Fruit fly (Drosophila melanogaster): ENCODE measurements around the gene nmd.

The nmd gene

DNA sequence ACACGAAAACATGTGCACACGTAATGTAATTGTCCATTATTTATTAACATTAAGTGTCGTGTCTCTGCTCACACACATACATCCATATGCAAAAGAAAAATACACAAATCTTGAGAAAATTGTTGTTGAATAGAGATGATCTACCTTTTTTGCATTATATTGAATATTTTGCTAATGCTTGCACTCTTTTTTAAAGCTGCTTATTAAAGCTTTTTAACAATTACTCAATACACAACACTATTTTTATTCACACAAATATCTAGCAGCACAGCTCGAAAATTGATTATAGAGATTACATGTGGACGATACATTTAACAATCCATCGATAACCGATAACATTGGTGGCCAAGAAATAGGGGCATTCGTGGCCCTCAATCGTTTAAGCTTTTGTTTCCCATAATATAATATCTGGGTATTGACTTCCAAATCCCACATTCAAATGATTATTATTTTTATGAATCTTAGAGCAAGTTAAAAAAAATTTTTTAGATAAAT, 11.6 kb downstream of the nmd start, which contains the start of gene Ufd4 (continued):
- peak; percentile 41 for TF ChIP-seq CG6254 (GFP tag; optimal IDR thresholded peaks at IDR 0.05)
- no peak for TF ChIP-seq prd (optimal IDR thresholded peaks at IDR 0.05)
- TF ChIP-seq prd (GFP tag; IDR thresholded peaks at IDR 0.05): peak; percentile 75; the same call in 2 of the 3 replicates
- peak; percentile 29 for TF ChIP-seq Six4 (GFP tag; optimal IDR thresholded peaks at IDR 0.05)
- no peak for TF ChIP-seq Dek (tag; optimal IDR thresholded peaks at IDR 0.05)
- TF ChIP-seq hth (optimal IDR thresholded peaks at IDR 0.05): no peak
- TF ChIP-seq lov (optimal IDR thresholded peaks at IDR 0.05): no peak
- no peak; the same call in 2 of the 3 replicates for TF ChIP-seq lov (GFP tag; IDR thresholded peaks at IDR 0.05)
- TF ChIP-seq Chrac-16 (GFP tag; optimal IDR thresholded peaks at IDR 0.05): peak; percentile 55
- TF ChIP-seq CG8359 (GFP tag; optimal IDR thresholded peaks at IDR 0.05; ENCODE audit: borderline replicate concordance): no peak
- TF ChIP-seq CG11085 (GFP tag; IDR thresholded peaks at IDR 0.05): no peak
- no peak for TF ChIP-seq ATbp (GFP tag; optimal IDR thresholded peaks at IDR 0.05)
- no peak; the same call in 1 of the 2 replicates for TF ChIP-seq ato (GFP tag; IDR thresholded peaks at IDR 0.05; ENCODE audit: partially characterized antibody)
- TF ChIP-seq HmgD (GFP tag; optimal IDR thresholded peaks at IDR 0.05): no peak
- no peak for TF ChIP-seq sima (GFP tag; optimal IDR thresholded peaks at IDR 0.05)
- TF ChIP-seq disco-r (GFP tag; optimal IDR thresholded peaks at IDR 0.05): no peak
- TF ChIP-seq Bdp1 (GFP tag; optimal IDR thresholded peaks at IDR 0.05): no peak
- peak; percentile 36; the same call in 1 of the 2 replicates for TF ChIP-seq sob (GFP tag; IDR thresholded peaks at IDR 0.05)
- TF ChIP-seq en (GFP tag; optimal IDR thresholded peaks at IDR 0.05): no peak
- peak; percentile 63; the same call in 2 of the 3 replicates for TF ChIP-seq CG11695 (GFP tag; IDR thresholded peaks at IDR 0.05)
- TF ChIP-seq HLHmδ (GFP tag; optimal IDR thresholded peaks at IDR 0.05): no peak
- no peak for TF ChIP-seq da (GFP tag; optimal IDR thresholded peaks at IDR 0.05)
- TF ChIP-seq Asciz (GFP tag; optimal IDR thresholded peaks at IDR 0.05): no peak
- peak; percentile 19 for TF ChIP-seq CG18619 (GFP tag; optimal IDR thresholded peaks at IDR 0.05)
- no peak for TF ChIP-seq CG7839 (tag; optimal IDR thresholded peaks at IDR 0.05)
- no peak for TF ChIP-seq CG4282 (GFP tag; optimal IDR thresholded peaks at IDR 0.05)
- no peak for TF ChIP-seq mirr (GFP tag; optimal IDR thresholded peaks at IDR 0.05)
- peak; percentile 27 for TF ChIP-seq Atf-2 (GFP tag; optimal IDR thresholded peaks at IDR 0.05)
- TF ChIP-seq CG3281 (GFP tag; optimal IDR thresholded peaks at IDR 0.05): no peak
- TF ChIP-seq sr (GFP tag; IDR thresholded peaks at IDR 0.05): no peak
- peak; percentile 16 for TF ChIP-seq NK7.1 (GFP tag; optimal IDR thresholded peaks at IDR 0.05)
- TF ChIP-seq CG2678 (tag; optimal IDR thresholded peaks at IDR 0.05): no peak
- peak; percentile 7 for TF ChIP-seq CG12942 (GFP tag; optimal IDR thresholded peaks at IDR 0.05)
- TF ChIP-seq Bgb (GFP tag; IDR thresholded peaks at IDR 0.05; ENCODE audit: partially characterized antibody): peak; percentile 32; the same call in 1 of the 2 replicates
- no peak for TF ChIP-seq nerfin-2 (GFP tag; IDR thresholded peaks at IDR 0.05; ENCODE audit: partially characterized antibody)
- TF ChIP-seq CG12219 (GFP tag; optimal IDR thresholded peaks at IDR 0.05): no peak
- peak; percentile 60; the same call in 1 of the 2 replicates for TF ChIP-seq CG13287 (GFP tag; IDR thresholded peaks at IDR 0.05; ENCODE audit: partially characterized antibody)
- TF ChIP-seq Hsf (GFP tag; optimal IDR thresholded peaks at IDR 0.05): no peak
- no peak for TF ChIP-seq Ptx1 (GFP tag; IDR thresholded peaks at IDR 0.05)
- no peak for TF ChIP-seq CG43689 (GFP tag; IDR thresholded peaks at IDR 0.05)
- no peak for TF ChIP-seq pan (optimal IDR thresholded peaks at IDR 0.05)
- no peak for TF ChIP-seq pan (GFP tag; optimal IDR thresholded peaks at IDR 0.05 in 1 of 2, IDR thresholded peaks at IDR 0.05 in 1 of 2)
- no peak for TF ChIP-seq nau (GFP tag; optimal IDR thresholded peaks at IDR 0.05)
- TF ChIP-seq ERR (GFP tag; optimal IDR thresholded peaks at IDR 0.05): peak; percentile 55
- no peak for TF ChIP-seq tll (GFP tag; optimal IDR thresholded peaks at IDR 0.05)
- no peak for TF ChIP-seq Gug (GFP tag; IDR thresholded peaks at IDR 0.05)
- TF ChIP-seq HLH4C (GFP tag; IDR thresholded peaks at IDR 0.05; ENCODE audit: partially characterized antibody): no peak; the same call in 2 of the 3 replicates
- TF ChIP-seq Oli (tag; optimal IDR thresholded peaks at IDR 0.05): no peak
- TF ChIP-seq CG11093 (GFP tag; IDR thresholded peaks at IDR 0.05): no peak
- peak; percentile 54 for TF ChIP-seq Dad (GFP tag; optimal IDR thresholded peaks at IDR 0.05)
- no peak for TF ChIP-seq pita (GFP tag; optimal IDR thresholded peaks at IDR 0.05)
